Worm (Caenorhabditis elegans): Measurements from ENCODE around the gene nfi-1.

ce11 chrII:7521420-7521819 lies 16.6 kb upstream of the nfi-1 start:
- TF ChIP-seq ref-2 (tag; optimal IDR thresholded peaks at IDR 0.05) (no peak), nhr-11 (tag; optimal IDR thresholded peaks at IDR 0.05) (no peak), C38D4.7 (GFP tag; optimal IDR thresholded peaks at IDR 0.05) (no peak), ama-1 (optimal IDR thresholded peaks at IDR 0.05) (no peak), che-1 (tag; optimal IDR thresholded peaks at IDR 0.05) (no peak), lim-6 (tag; optimal IDR thresholded peaks at IDR 0.05) (no peak), unc-86 (tag; optimal IDR thresholded peaks at IDR 0.05) (no peak), sox-4 (tag; optimal IDR thresholded peaks at IDR 0.05) (no peak), pros-1 (tag; optimal IDR thresholded peaks at IDR 0.05) (no peak)

Measured in whole organism, late embryonic.